Worm (Caenorhabditis elegans) whole organism, L1 larva: ENCODE results near the gene toh-1.
"Not testable (repeated sequence)": the region's sequence is repeated elsewhere in the genome, so short reads cannot be mapped to it uniquely, and the experiment has no call there.

Experiments used
- Y116A8C.19 ChIP-seq: sonication (generic microtip); optimal IDR thresholded peaks from 2 replicates; lab custom pipeline; 2016; ENCODE audit warnings: missing compliant biosample characterization, missing genetic modification characterization, borderline replicate concordance
- alr-1 ChIP-seq: fragments of 200-800 bp; sonication (Bioruptor generic); optimal IDR thresholded peaks from 2 replicates; lab custom pipeline; 2018; ENCODE audit warnings: borderline replicate concordance, mild to moderate bottlenecking, missing genetic modification characterization, missing compliant biosample characterization
- blmp-1 ChIP-seq: fragments of 150-350 bp; optimal IDR thresholded peaks from 2 replicates; lab custom pipeline; 2014; ENCODE audit warnings: missing biosample characterization, missing genetic modification characterization
- ceh-63 ChIP-seq: fragments of 200-800 bp; sonication (Bioruptor generic); optimal IDR thresholded peaks from 2 replicates; lab custom pipeline; 2018; ENCODE audit warnings: mild to moderate bottlenecking, missing genetic modification characterization, missing compliant biosample characterization
- ceh-88 ChIP-seq: fragments of 200-800 bp; sonication (Bioruptor generic); IDR thresholded peaks from 2 replicates; pipeline ENCODE4 v1.3.6; 2022; ENCODE audit warnings: missing genetic modification characterization, missing compliant biosample characterization
- ces-1 ChIP-seq: fragments of 150-350 bp; optimal IDR thresholded peaks from 2 replicates; lab custom pipeline; 2014; ENCODE audit warnings: missing biosample characterization, missing genetic modification reagents, missing genetic modification characterization
- dpl-1 ChIP-seq, 3 experiments: fragments of 150-350 bp in 2 of 3; sonication (generic microtip) in 1 of 3; optimal IDR thresholded peaks; 2 replicates each; lab custom pipeline; 2014 to 2017; ENCODE audit warnings: missing biosample characterization in 3 of 3, missing genetic modification characterization in 3 of 3, missing genetic modification reagents in 3 of 3
- efl-1 ChIP-seq, 4 experiments: fragments of 150-350 bp; optimal IDR thresholded peaks in 3 of 4; peaks in 1 of 4; 1 replicate in 1 of 4; 2 replicates in 3 of 4; lab custom pipeline; 2014; ENCODE audit warnings: missing biosample characterization in 2 of 4, missing genetic modification characterization in 2 of 4, missing genetic modification reagents in 2 of 4
- efl-3 ChIP-seq: fragments of 200-800 bp; sonication (Bioruptor generic); optimal IDR thresholded peaks from 2 replicates; lab custom pipeline; 2018; ENCODE audit warnings: mild to moderate bottlenecking, missing genetic modification characterization, missing compliant biosample characterization
- elt-2 ChIP-seq: sonication (generic microtip); optimal IDR thresholded peaks from 2 replicates; lab custom pipeline; 2016; ENCODE audit warnings: missing genetic modification characterization, mild to moderate bottlenecking, inconsistent platforms, missing compliant biosample characterization, missing genetic modification reagents
- elt-3 ChIP-seq, 6 experiments: fragments of 150-350 bp in 1 of 6; sonication (generic microtip); optimal IDR thresholded peaks; 2 replicates each; lab custom pipeline; 2017 to 2018; ENCODE audit warnings: missing biosample characterization in 6 of 6, missing genetic modification characterization in 6 of 6, inconsistent platforms in 1 of 6
- fkh-8 ChIP-seq: sonication (generic microtip); optimal IDR thresholded peaks from 2 replicates; lab custom pipeline; 2016; ENCODE audit warnings: mild to moderate bottlenecking, missing genetic modification characterization, missing compliant biosample characterization
- fos-1 ChIP-seq: fragments of 150-350 bp; optimal IDR thresholded peaks from 2 replicates; lab custom pipeline; 2014; ENCODE audit warnings: missing biosample characterization, missing genetic modification characterization
- grh-1 ChIP-seq: fragments of 200-800 bp; sonication (Bioruptor generic); IDR thresholded peaks from 2 replicates; pipeline ENCODE4 v1.3.6; 2022; ENCODE audit warnings: missing genetic modification reagents, missing genetic modification characterization, missing compliant biosample characterization
- hlh-17 ChIP-seq: fragments of 200-800 bp; sonication (Bioruptor generic); optimal IDR thresholded peaks from 2 replicates; lab custom pipeline; 2018; ENCODE audit warnings: missing genetic modification characterization, mild to moderate bottlenecking, missing compliant biosample characterization, moderate library complexity, borderline replicate concordance
- hlh-4 ChIP-seq: sonication (generic microtip); optimal IDR thresholded peaks from 2 replicates; lab custom pipeline; 2016; ENCODE audit warnings: mild to moderate bottlenecking, missing genetic modification characterization, missing compliant biosample characterization
- hpl-2 ChIP-seq: fragments of 150-350 bp; optimal IDR thresholded peaks from 2 replicates; lab custom pipeline; 2014; ENCODE audit warnings: missing biosample characterization, missing genetic modification reagents, missing genetic modification characterization
- lin-15B ChIP-seq: fragments of 150-350 bp; sonication (generic microtip); optimal IDR thresholded peaks from 3 replicates; lab custom pipeline; 2014; ENCODE audit warnings: missing biosample characterization, missing genetic modification characterization
- lin-39 ChIP-seq: fragments of 150-350 bp; optimal IDR thresholded peaks from 2 replicates; lab custom pipeline; 2014; ENCODE audit warnings: missing biosample characterization, missing genetic modification reagents, missing genetic modification characterization
- mef-2 ChIP-seq: fragments of 150-350 bp; optimal IDR thresholded peaks from 2 replicates; lab custom pipeline; 2014; ENCODE audit warnings: missing biosample characterization, missing genetic modification characterization
- nhr-11 ChIP-seq: fragments of 150-350 bp; optimal IDR thresholded peaks from 2 replicates; lab custom pipeline; 2014; ENCODE audit warnings: missing biosample characterization, missing genetic modification characterization
- nhr-12 ChIP-seq: sonication (generic microtip); optimal IDR thresholded peaks from 2 replicates; lab custom pipeline; 2017; ENCODE audit warnings: missing biosample characterization, missing genetic modification characterization
- nhr-20 ChIP-seq: sonication (generic microtip); optimal IDR thresholded peaks from 2 replicates; lab custom pipeline; 2016; ENCODE audit warnings: mild to moderate bottlenecking, missing genetic modification characterization, missing compliant biosample characterization
- nhr-237 ChIP-seq: fragments of 150-350 bp; optimal IDR thresholded peaks from 2 replicates; lab custom pipeline; 2014; ENCODE audit warnings: missing biosample characterization, missing genetic modification characterization
- nhr-28 ChIP-seq: fragments of 150-350 bp; optimal IDR thresholded peaks from 2 replicates; lab custom pipeline; 2014; ENCODE audit warnings: missing biosample characterization, missing genetic modification characterization
- nhr-47 ChIP-seq: sonication (generic microtip); optimal IDR thresholded peaks from 2 replicates; lab custom pipeline; 2016; ENCODE audit warnings: mild to moderate bottlenecking, missing genetic modification characterization, moderate library complexity, missing compliant biosample characterization
- nhr-85 ChIP-seq: sonication (generic microtip); peaks from one replicate; lab custom pipeline; 2016; ENCODE audit warnings: missing genetic modification characterization, inconsistent platforms, missing compliant biosample characterization
- pqm-1 ChIP-seq: sonication (generic microtip); optimal IDR thresholded peaks from 3 replicates; lab custom pipeline; 2017; ENCODE audit warnings: missing biosample characterization, missing genetic modification characterization
- rnt-1 ChIP-seq: sonication (generic microtip); optimal IDR thresholded peaks from 2 replicates; lab custom pipeline; 2016; ENCODE audit warnings: mild to moderate bottlenecking, missing genetic modification characterization, moderate library complexity, missing compliant biosample characterization
- skn-1 ChIP-seq: fragments of 150-350 bp; optimal IDR thresholded peaks from 2 replicates; lab custom pipeline; 2014; ENCODE audit warnings: missing biosample characterization, missing genetic modification characterization
- sptf-1 ChIP-seq: fragments of 150-350 bp; optimal IDR thresholded peaks from 2 replicates; lab custom pipeline; 2014; ENCODE audit warnings: missing biosample characterization, missing genetic modification characterization
- unc-30 ChIP-seq: sonication (generic microtip); optimal IDR thresholded peaks from 2 replicates; lab custom pipeline; 2017; ENCODE audit warnings: missing biosample characterization, missing genetic modification characterization
- unc-62 ChIP-seq: fragments of 150-350 bp; optimal IDR thresholded peaks from 2 replicates; lab custom pipeline; 2014; ENCODE audit warnings: missing biosample characterization, missing genetic modification reagents, missing genetic modification characterization
- unc-86 ChIP-seq: sonication (generic microtip); optimal IDR thresholded peaks from 2 replicates; lab custom pipeline; 2016; ENCODE audit warnings: missing genetic modification characterization, missing compliant biosample characterization
- ztf-4 ChIP-seq: fragments of 150-350 bp; optimal IDR thresholded peaks from 2 replicates; lab custom pipeline; 2014; ENCODE audit warnings: missing biosample characterization, missing genetic modification characterization

toh-1 gene

DNA sequence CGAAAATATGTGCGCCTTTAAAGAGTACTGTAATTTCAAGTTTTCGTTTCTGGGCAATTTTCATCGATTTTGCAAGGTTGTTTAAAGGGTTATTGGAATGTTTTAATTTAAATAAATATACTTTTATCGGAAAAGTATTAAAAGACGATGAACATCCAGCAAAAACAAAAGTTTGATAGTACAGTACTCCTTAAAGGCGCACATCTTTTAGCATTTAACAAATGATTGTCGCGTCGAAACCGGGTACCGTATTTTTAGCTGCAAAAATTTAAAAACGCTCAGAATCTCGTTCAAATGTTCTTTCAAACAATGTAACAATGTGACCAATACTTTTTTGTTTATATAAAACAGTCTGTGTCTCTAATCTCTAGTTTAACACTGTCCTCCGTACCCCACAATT lies 31.4 kb upstream of the toh-1 start, which contains the start of gene C36A4.11:
Gene C36A4.11, plus strand, starts transcription at position 301 of the 400 bp plus-strand sequence.
- not testable (repeated sequence) for TF ChIP-seq nhr-28, nhr-237, unc-86 (tag; lab: Kevin White, UChicago)

DNA sequence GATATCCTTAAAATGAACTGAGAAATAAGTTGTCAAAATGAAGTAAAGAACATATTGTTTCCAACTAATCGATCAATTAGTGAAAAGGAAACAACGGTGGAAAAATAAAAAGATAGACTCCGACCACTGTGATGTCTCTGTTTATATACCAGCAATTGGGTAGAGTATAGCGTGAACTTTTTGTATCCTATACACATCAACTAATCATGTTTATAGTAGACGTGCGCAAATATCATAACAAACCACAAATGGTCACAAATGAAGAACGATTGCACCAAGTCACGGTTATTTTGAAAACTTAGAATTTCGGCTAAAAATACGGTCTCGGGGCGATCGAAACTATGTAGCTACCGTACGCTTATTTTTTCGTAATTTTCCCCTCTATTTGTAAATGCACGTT lies 30.8 kb upstream of the toh-1 start, which contains the start of gene cyp-25A3:
Gene cyp-25A3, minus strand, starts transcription at position 101 of the 400 bp plus-strand sequence.
- peak; percentile 15 for TF ChIP-seq blmp-1
- no peak for TF ChIP-seq nhr-237 (tag; lab: Kevin White, UChicago)
- no peak for TF ChIP-seq rnt-1 (tag; lab: Kevin White, UChicago)
- TF ChIP-seq efl-3 (GFP tag; lab: Kevin White, UChicago) = no peak

DNA sequence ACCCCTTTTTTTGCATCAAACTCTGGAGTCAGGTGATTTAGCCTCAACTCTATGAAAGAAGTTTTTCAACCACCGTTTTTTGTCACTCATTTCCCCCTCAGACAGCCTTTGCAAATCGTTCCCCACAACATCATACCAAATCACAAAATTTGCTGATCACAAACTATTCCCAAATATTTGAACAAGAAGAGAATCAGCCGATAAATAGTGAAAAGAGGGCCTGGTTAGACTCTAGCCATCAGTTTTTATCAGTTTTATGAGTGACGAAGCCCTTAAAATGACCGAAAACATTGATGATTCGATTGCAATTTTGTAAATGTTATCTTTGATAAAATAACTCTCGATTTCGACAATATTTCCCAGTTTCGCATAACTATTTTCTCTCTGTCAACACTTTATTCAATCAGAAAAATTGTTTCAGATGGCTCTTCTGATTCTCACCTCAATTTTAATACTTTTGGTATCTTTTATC lies 26.0 kb upstream of the toh-1 start, which contains the start of gene cyp-25A2:
Gene cyp-25A2, plus strand, starts transcription at position 422 of the 472 bp plus-strand sequence.
- TF ChIP-seq elt-2 = peak; percentile 73
- TF ChIP-seq efl-1 (optimal IDR thresholded peaks at IDR 0.05; lab: Kevin White, UChicago) = no peak
- peak in 1 of 2 experiments; percentile 66 for TF ChIP-seq efl-1 (GFP tag; optimal IDR thresholded peaks at IDR 0.05 in 1 of 2; lab: Kevin White, UChicago)
- TF ChIP-seq hpl-2 (GFP tag; lab: Kevin White, UChicago) = no peak
- peak; percentile 6 for TF ChIP-seq nhr-20

DNA sequence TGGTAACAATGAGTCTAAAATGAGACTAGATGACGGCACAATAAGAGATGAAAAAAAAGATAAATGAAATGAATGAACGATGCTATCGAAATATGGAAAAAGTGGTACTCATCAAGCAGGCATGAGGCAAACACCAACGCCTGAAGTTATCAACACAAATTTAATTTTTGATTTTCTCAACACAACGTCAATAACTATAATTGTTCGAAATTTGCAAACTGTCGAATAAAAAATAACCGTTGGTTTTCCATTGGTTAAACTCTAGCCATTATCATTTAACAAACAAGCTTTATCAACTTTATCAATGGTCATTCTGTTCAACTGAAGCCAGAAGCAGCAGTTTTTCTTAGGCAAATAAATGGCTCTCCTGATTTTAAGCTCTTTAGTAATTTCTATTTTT lies 23.5 kb upstream of the toh-1 start, which contains the start of gene cyp-25A1:
Gene cyp-25A1, plus strand, starts transcription at position 301 of the 400 bp plus-strand sequence.
- TF ChIP-seq ces-1 (no peak), skn-1 (tag; lab: Kevin White, UChicago) (no peak), nhr-85 (tag; lab: Kevin White, UChicago) (no peak), Y116A8C.19 (tag; lab: Kevin White, UChicago) (no peak), nhr-12 (tag; lab: Kevin White, UChicago) (no peak), dpl-1 (GFP tag; optimal IDR thresholded peaks at IDR 0.05; lab: Kevin White, UChicago) (no peak), nhr-47 (no peak), fkh-8 (tag; lab: Kevin White, UChicago) (no peak), nhr-20 (no peak), nhr-11 (tag; lab: Kevin White, UChicago) (no peak), unc-30 (no peak), lin-15B (no peak), elt-3 (tag; optimal IDR thresholded peaks at IDR 0.05; lab: Kevin White, UChicago) (no peak), efl-1 (optimal IDR thresholded peaks at IDR 0.05; lab: Kevin White, UChicago) (no peak), efl-1 (GFP tag; optimal IDR thresholded peaks at IDR 0.05 in 1 of 2; lab: Kevin White, UChicago) (no peak)

DNA sequence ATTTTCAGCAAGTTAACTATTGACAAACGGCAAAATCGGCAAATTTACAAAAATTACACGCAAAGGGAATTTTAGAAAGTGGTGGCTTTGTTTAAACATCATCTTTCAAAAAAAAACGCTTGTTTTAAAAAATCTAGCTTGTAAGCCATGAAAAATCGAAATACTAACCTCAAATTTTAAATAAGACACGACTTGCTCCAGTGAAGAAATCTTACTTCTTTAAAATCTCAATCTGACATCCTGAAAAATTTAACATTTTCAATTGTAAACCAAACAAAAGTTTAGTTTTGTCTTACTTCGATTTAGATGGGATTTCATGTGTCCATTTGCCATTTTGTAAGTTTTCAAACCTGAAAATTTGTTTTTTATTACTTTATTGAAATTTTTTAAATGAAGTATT lies 23.0 kb upstream of the toh-1 start:
- TF ChIP-seq nhr-12 (tag; lab: Kevin White, UChicago) (no peak), alr-1 (tag; lab: Kevin White, UChicago) (no peak), mef-2 (tag; lab: Kevin White, UChicago) (no peak), grh-1 (GFP tag; lab: Robert Waterston, UW) (no peak), hlh-17 (GFP tag; lab: Kevin White, UChicago) (no peak), ceh-88 (GFP tag; lab: Robert Waterston, UW) (no peak)

DNA sequence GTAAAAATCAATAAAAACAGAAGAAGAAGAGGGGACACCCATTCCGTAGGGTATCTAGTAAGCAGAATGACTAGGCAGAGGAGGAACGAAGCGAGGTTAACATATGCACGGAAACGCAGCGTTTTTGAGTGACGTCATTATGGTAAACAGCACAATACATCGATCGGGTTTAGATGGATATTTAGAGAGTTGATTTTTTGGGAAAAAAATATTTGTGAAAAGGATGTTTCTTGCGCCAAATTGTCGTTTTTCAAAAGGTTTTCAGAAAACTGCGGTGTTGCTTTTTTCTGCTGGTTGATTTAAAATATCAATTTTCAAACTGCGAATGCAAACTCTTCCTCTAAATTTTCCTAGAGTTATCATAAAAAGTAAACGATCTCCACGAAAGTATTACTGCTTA lies 22.6 kb upstream of the toh-1 start, which contains the start of gene C36A4.10:
Gene C36A4.10, minus strand, starts transcription at position 101 of the 400 bp plus-strand sequence.
- TF ChIP-seq fos-1 (no peak), efl-1 (optimal IDR thresholded peaks at IDR 0.05; lab: Kevin White, UChicago) (no peak), efl-1 (GFP tag; optimal IDR thresholded peaks at IDR 0.05 in 1 of 2; lab: Kevin White, UChicago) (peak in 1 of 2 experiments; percentile 43)
- TF ChIP-seq, all 84 proteins: peak for 1

DNA sequence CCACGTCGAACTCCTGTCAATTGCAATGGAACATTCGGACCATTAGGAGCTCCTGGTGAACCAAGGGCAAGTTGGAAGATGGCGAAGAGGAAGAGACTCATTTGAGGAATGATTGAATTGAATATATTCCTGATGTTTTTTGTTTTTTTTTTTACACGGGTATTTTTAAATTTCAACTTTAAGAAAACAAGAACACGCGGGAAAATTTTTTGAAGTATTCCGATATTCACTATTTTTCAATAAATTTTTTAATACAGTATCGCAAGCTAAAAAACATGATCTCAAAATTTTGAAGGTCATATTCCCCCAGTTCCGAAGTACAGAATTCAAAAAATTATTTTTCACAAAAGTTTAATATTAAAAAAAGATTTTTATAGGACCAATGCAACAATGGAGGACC lies 20.3 kb upstream of the toh-1 start, which contains the start of gene cnnm-5:
Gene cnnm-5, minus strand, starts transcription at position 101 of the 400 bp plus-strand sequence.
- no peak for TF ChIP-seq unc-62 (GFP tag; lab: Kevin White, UChicago)
- TF ChIP-seq fkh-8 (tag; lab: Kevin White, UChicago) = no peak
- no peak for TF ChIP-seq sptf-1 (tag; lab: Kevin White, UChicago)
- TF ChIP-seq lin-39 (tag; lab: Kevin White, UChicago) = no peak
- TF ChIP-seq hlh-4 (tag; lab: Kevin White, UChicago) = no peak
- TF ChIP-seq ztf-4 (tag; lab: Kevin White, UChicago) = no peak
- TF ChIP-seq unc-30 = no peak
- TF ChIP-seq ceh-88 (GFP tag; lab: Robert Waterston, UW) = no peak
- TF ChIP-seq ceh-63 (GFP tag; lab: Kevin White, UChicago) = no peak
- TF ChIP-seq efl-1 (optimal IDR thresholded peaks at IDR 0.05; lab: Kevin White, UChicago) = no peak
- no peak for TF ChIP-seq efl-1 (GFP tag; optimal IDR thresholded peaks at IDR 0.05 in 1 of 2; lab: Kevin White, UChicago)
- TF ChIP-seq pqm-1 (tag; lab: Kevin White, UChicago) = no peak
- TF ChIP-seq blmp-1 = no peak
- TF ChIP-seq elt-3 (tag; optimal IDR thresholded peaks at IDR 0.05; lab: Kevin White, UChicago) = no peak
- TF ChIP-seq ces-1 = no peak
- no peak for TF ChIP-seq nhr-85 (tag; lab: Kevin White, UChicago)
- TF ChIP-seq nhr-237 (tag; lab: Kevin White, UChicago) = no peak
